Fruit fly (Drosophila melanogaster) whole organism, embryonic: ENCODE measurements around the gene CG12773.

Experiments used
- Adf1 ChIP-seq: fragments of 200-800 bp; sonication (Bioruptor generic); IDR thresholded peaks from 2 replicates; pipeline ENCODE4 v1.3.6; 2022; ENCODE audit warnings: missing biosample characterization, missing genetic modification characterization
- Antp ChIP-seq: fragments of 200-800 bp; sonication (Bioruptor generic); optimal IDR thresholded peaks from 3 replicates; lab custom pipeline; 2016; ENCODE audit warnings: missing biosample characterization, missing genetic modification characterization
- B-H2 ChIP-seq: fragments of 200-800 bp; sonication (Bioruptor generic); optimal IDR thresholded peaks from 2 replicates; lab custom pipeline; 2018; ENCODE audit warnings: missing biosample characterization, mild to moderate bottlenecking, missing genetic modification characterization
- BEAF-32 ChIP-seq: fragments of 200-800 bp; sonication (Bioruptor generic); optimal IDR thresholded peaks from 3 replicates; lab custom pipeline; 2017; ENCODE audit warnings: missing biosample characterization, missing genetic modification characterization, mild to moderate bottlenecking, moderate library complexity, missing genetic modification reagents
- Bdp1 ChIP-seq: fragments of 200-800 bp; sonication (Bioruptor generic); optimal IDR thresholded peaks from 3 replicates; lab custom pipeline; 2016; ENCODE audit warnings: missing biosample characterization, missing genetic modification characterization
- CG1024 ChIP-seq: fragments of 200-800 bp; sonication (Bioruptor generic); IDR thresholded peaks from 2 replicates; pipeline ENCODE4 v1.3.6; 2022; ENCODE audit warnings: missing biosample characterization, missing genetic modification characterization
- CG10462 ChIP-seq: fragments of 200-800 bp; sonication (Bioruptor generic); optimal IDR thresholded peaks from 2 replicates; lab custom pipeline; 2016; ENCODE audit warnings: missing biosample characterization, missing genetic modification characterization
- CG1233 ChIP-seq: fragments of 200-800 bp; sonication (Bioruptor generic); optimal IDR thresholded peaks from 4 replicates; lab custom pipeline; 2018; ENCODE audit warnings: missing biosample characterization, mild to moderate bottlenecking, missing genetic modification characterization
- CG12659 ChIP-seq: fragments of 200-800 bp; sonication (Bioruptor generic); optimal IDR thresholded peaks from 3 replicates; lab custom pipeline; 2017; ENCODE audit warnings: mild to moderate bottlenecking, missing biosample characterization, missing genetic modification reagents, missing genetic modification characterization
- CG1529 ChIP-seq: fragments of 200-800 bp; sonication (Bioruptor generic); optimal IDR thresholded peaks from 3 replicates; lab custom pipeline; 2018; ENCODE audit warnings: missing biosample characterization, missing genetic modification characterization
- CG17612 ChIP-seq: fragments of 200-800 bp; sonication (Bioruptor generic); IDR thresholded peaks from 2 replicates; pipeline ENCODE4 v1.3.6; 2022; ENCODE audit warnings: missing biosample characterization, missing genetic modification characterization
- CG17802 ChIP-seq: fragments of 200-800 bp; sonication (Bioruptor generic); optimal IDR thresholded peaks from 2 replicates; lab custom pipeline; 2018; ENCODE audit warnings: missing biosample characterization, mild to moderate bottlenecking, missing genetic modification characterization, moderate library complexity
- CG2120 ChIP-seq: fragments of 200-800 bp; sonication (Bioruptor generic); optimal IDR thresholded peaks from 3 replicates; lab custom pipeline; 2016; ENCODE audit warnings: missing biosample characterization, missing genetic modification characterization
- CG32767 ChIP-seq: fragments of 200-800 bp; sonication (Bioruptor generic); IDR thresholded peaks from 2 replicates; pipeline ENCODE4 v1.3.6; 2022; ENCODE audit warnings: missing biosample characterization, missing genetic modification characterization
- CG3281 ChIP-seq: fragments of 200-800 bp; sonication (Bioruptor generic); optimal IDR thresholded peaks from 3 replicates; lab custom pipeline; 2017; ENCODE audit warnings: missing biosample characterization, mild to moderate bottlenecking, missing genetic modification characterization
- CG3847 ChIP-seq: fragments of 200-800 bp; sonication (Bioruptor generic); IDR thresholded peaks from 2 replicates; pipeline ENCODE4 v1.3.6; 2022; ENCODE audit warnings: missing biosample characterization, missing genetic modification characterization
- CG6272 ChIP-seq: fragments of 200-800 bp; sonication (Bioruptor generic); IDR thresholded peaks from 2 replicates; pipeline ENCODE4 v1.3.6; 2022; ENCODE audit warnings: missing biosample characterization, missing genetic modification characterization
- CG6765 ChIP-seq: fragments of 200-800 bp; sonication (Bioruptor generic); optimal IDR thresholded peaks from 3 replicates; lab custom pipeline; 2017; ENCODE audit warnings: missing biosample characterization, mild to moderate bottlenecking, missing genetic modification characterization
- CG6791 ChIP-seq: fragments of 200-800 bp; sonication (Bioruptor generic); IDR thresholded peaks from 3 replicates; pipeline ENCODE4 v1.3.6; 2022; ENCODE audit warnings: missing biosample characterization, missing genetic modification characterization; ENCODE audit not compliant: partially characterized antibody
- CG6813 ChIP-seq: fragments of 200-800 bp; sonication (Bioruptor generic); optimal IDR thresholded peaks from 2 replicates; lab custom pipeline; 2017; ENCODE audit warnings: missing biosample characterization, missing genetic modification characterization, mild to moderate bottlenecking, moderate library complexity, missing genetic modification reagents
- CG6854 ChIP-seq: fragments of 200-800 bp; sonication (Bioruptor generic); optimal IDR thresholded peaks from 3 replicates; lab custom pipeline; 2017; ENCODE audit warnings: missing biosample characterization, mild to moderate bottlenecking, missing genetic modification characterization
- CG8281 ChIP-seq: fragments of 200-800 bp; sonication (Bioruptor generic); optimal IDR thresholded peaks from 2 replicates; lab custom pipeline; 2018; ENCODE audit warnings: missing biosample characterization, mild to moderate bottlenecking, missing genetic modification characterization, moderate library complexity
- CG8765 ChIP-seq: fragments of 200-800 bp; sonication (Bioruptor generic); IDR thresholded peaks from 2 replicates; pipeline ENCODE4 v1.3.6; 2022; ENCODE audit warnings: missing biosample characterization, missing genetic modification characterization
- CG9817 ChIP-seq: fragments of 200-800 bp; sonication (Bioruptor generic); optimal IDR thresholded peaks from 2 replicates; lab custom pipeline; 2018; ENCODE audit warnings: missing biosample characterization, mild to moderate bottlenecking, missing genetic modification characterization, moderate library complexity
- Dref ChIP-seq: fragments of 200-800 bp; sonication (Bioruptor generic); IDR thresholded peaks from 2 replicates; pipeline ENCODE4 v1.3.6; 2022; ENCODE audit warnings: missing biosample characterization, missing genetic modification characterization
- Hand ChIP-seq: fragments of 200-800 bp; sonication (Bioruptor generic); optimal IDR thresholded peaks from 2 replicates; lab custom pipeline; 2017; ENCODE audit warnings: mild to moderate bottlenecking, missing biosample characterization, missing genetic modification reagents, missing genetic modification characterization
- Hmr ChIP-seq: fragments of 200-800 bp; sonication (Bioruptor generic); optimal IDR thresholded peaks from 3 replicates; lab custom pipeline; 2017; ENCODE audit warnings: mild to moderate bottlenecking, missing biosample characterization, missing genetic modification reagents, missing genetic modification characterization
- Hr51 ChIP-seq, 2 experiments: fragments of 200-800 bp; sonication (Bioruptor generic); optimal IDR thresholded peaks; 2 replicates in 1 of 2; 3 replicates in 1 of 2; lab custom pipeline; 2016 to 2018; ENCODE audit warnings: missing biosample characterization in 2 of 2, missing genetic modification characterization in 2 of 2, mild to moderate bottlenecking in 1 of 2, moderate library complexity in 1 of 2
- Lhr ChIP-seq: fragments of 200-800 bp; sonication (Bioruptor generic); optimal IDR thresholded peaks from 3 replicates; lab custom pipeline; 2017; ENCODE audit warnings: mild to moderate bottlenecking, missing biosample characterization, missing genetic modification reagents, missing genetic modification characterization
- NfI ChIP-seq: fragments of 200-800 bp; sonication (Bioruptor generic); optimal IDR thresholded peaks from 3 replicates; lab custom pipeline; 2018; ENCODE audit warnings: missing biosample characterization, mild to moderate bottlenecking, missing genetic modification characterization, moderate library complexity
- PHDP ChIP-seq: fragments of 200-800 bp; sonication (Bioruptor generic); optimal IDR thresholded peaks from 3 replicates; lab custom pipeline; 2018; ENCODE audit warnings: missing biosample characterization, mild to moderate bottlenecking, missing genetic modification characterization, moderate library complexity
- Scr ChIP-seq: fragments of 200-800 bp; sonication (Bioruptor generic); IDR thresholded peaks from 2 replicates; pipeline ENCODE4 v1.3.6; 2022; ENCODE audit warnings: missing biosample characterization, missing genetic modification characterization; ENCODE audit not compliant: partially characterized antibody
- Sox100B ChIP-seq: fragments of 200-800 bp; sonication (Bioruptor generic); optimal IDR thresholded peaks from 3 replicates; lab custom pipeline; 2018; ENCODE audit warnings: missing biosample characterization, mild to moderate bottlenecking, missing genetic modification characterization
- amos ChIP-seq: fragments of 200-800 bp; sonication (Bioruptor generic); IDR thresholded peaks from 2 replicates; pipeline ENCODE4 v1.3.6; 2022; ENCODE audit warnings: missing biosample characterization, missing genetic modification characterization; ENCODE audit not compliant: partially characterized antibody
- btn ChIP-seq: fragments of 200-800 bp; sonication (Bioruptor generic); optimal IDR thresholded peaks from 2 replicates; lab custom pipeline; 2016; ENCODE audit warnings: missing biosample characterization, missing genetic modification characterization
- caup ChIP-seq: fragments of 200-800 bp; sonication (Bioruptor generic); optimal IDR thresholded peaks from 3 replicates; lab custom pipeline; 2017; ENCODE audit warnings: missing biosample characterization, mild to moderate bottlenecking, missing genetic modification characterization, moderate library complexity; ENCODE audit not compliant: severe bottlenecking
- cg ChIP-seq: fragments of 200-800 bp; sonication (Bioruptor generic); optimal IDR thresholded peaks from 3 replicates; lab custom pipeline; 2019; ENCODE audit warnings: missing biosample characterization, mild to moderate bottlenecking, missing genetic modification characterization, moderate library complexity
- crp ChIP-seq, 2 experiments: fragments of 200-800 bp; sonication (Bioruptor generic); optimal IDR thresholded peaks; 2 replicates in 1 of 2; 3 replicates in 1 of 2; lab custom pipeline; 2017; ENCODE audit warnings: missing biosample characterization in 2 of 2, missing genetic modification characterization in 2 of 2, mild to moderate bottlenecking in 1 of 2, moderate library complexity in 1 of 2
- disco-r ChIP-seq: fragments of 200-800 bp; sonication (Bioruptor generic); optimal IDR thresholded peaks from 2 replicates; lab custom pipeline; 2016; ENCODE audit warnings: missing biosample characterization, missing genetic modification characterization
- fd102C ChIP-seq: fragments of 200-800 bp; sonication (Bioruptor generic); optimal IDR thresholded peaks from 2 replicates; lab custom pipeline; 2018; ENCODE audit warnings: missing biosample characterization, mild to moderate bottlenecking, missing genetic modification characterization, moderate library complexity
- gcm ChIP-seq: fragments of 200-800 bp; sonication (Bioruptor generic); optimal IDR thresholded peaks from 2 replicates; lab custom pipeline; 2019; ENCODE audit warnings: missing biosample characterization, mild to moderate bottlenecking, missing genetic modification characterization, moderate library complexity
- h ChIP-seq: fragments of >200 bp; optimal IDR thresholded peaks from 2 replicates; lab custom pipeline; 2017
- her ChIP-seq: fragments of 200-800 bp; sonication (Bioruptor generic); optimal IDR thresholded peaks from 2 replicates; lab custom pipeline; 2016; ENCODE audit warnings: missing biosample characterization, missing genetic modification characterization
- pan ChIP-seq, 4 experiments: fragments of >200 bp in 3 of 4; fragments of 200-800 bp in 1 of 4; sonication (Bioruptor generic) in 1 of 4; optimal IDR thresholded peaks in 3 of 4; IDR thresholded peaks in 1 of 4; 2 replicates each; pipeline versions ENCODE4 v1.3.6 to Lab custom; 2017 to 2022; ENCODE audit warnings: missing biosample characterization in 2 of 4, missing genetic modification characterization in 2 of 4, mixed read lengths in 1 of 4
- repo ChIP-seq: fragments of 200-800 bp; sonication (Bioruptor generic); optimal IDR thresholded peaks from 2 replicates; lab custom pipeline; 2016; ENCODE audit warnings: missing biosample characterization, missing genetic modification characterization
- scrt ChIP-seq: fragments of 200-800 bp; sonication (Bioruptor generic); optimal IDR thresholded peaks from 2 replicates; lab custom pipeline; 2018; ENCODE audit warnings: missing biosample characterization, mild to moderate bottlenecking, missing genetic modification characterization, moderate library complexity
- tll ChIP-seq, 2 experiments: fragments of 200-800 bp in 1 of 2; fragments of >200 bp in 1 of 2; sonication (Bioruptor generic) in 1 of 2; optimal IDR thresholded peaks; 2 replicates each; lab custom pipeline; 2017 to 2019; ENCODE audit warnings: missing biosample characterization in 2 of 2, missing genetic modification characterization in 2 of 2, mild to moderate bottlenecking in 1 of 2, moderate library complexity in 1 of 2
- yki ChIP-seq: fragments of >200 bp; optimal IDR thresholded peaks from 3 replicates; lab custom pipeline; 2018

The CG12773 gene

dm6 chrX:1353322-1354212, at the start of gene CG12773, which contains the start of gene CG11417 (continued):
- TF ChIP-seq PHDP (tag; lab: Kevin White, UChicago): no peak
- peak; percentile 69 for TF ChIP-seq BEAF-32 (GFP tag; lab: Kevin White, UChicago)
- TF ChIP-seq yki: no peak
- no peak for TF ChIP-seq CG3847 (GFP tag; lab: Robert Waterston, UW)
- no peak for TF ChIP-seq B-H2 (GFP tag; lab: Kevin White, UChicago)
- TF ChIP-seq her (GFP tag; lab: Kevin White, UChicago): no peak
- TF ChIP-seq cg: peak; percentile 0
- TF ChIP-seq CG17612: no peak
- TF ChIP-seq Bdp1 (GFP tag; lab: Kevin White, UChicago): no peak
- no peak for TF ChIP-seq CG8281
- peak; percentile 76 for TF ChIP-seq Scr (GFP tag; lab: Robert Waterston, UW)
- no peak for TF ChIP-seq CG32767 (GFP tag; lab: Robert Waterston, UW)
- TF ChIP-seq Dref: peak; percentile 83
- TF ChIP-seq CG3281 (GFP tag; lab: Kevin White, UChicago): no peak
- TF ChIP-seq fd102C: no peak
- TF ChIP-seq Adf1 (GFP tag; lab: Robert Waterston, UW): no peak
- no peak for TF ChIP-seq btn (GFP tag; lab: Kevin White, UChicago)
- no peak for TF ChIP-seq CG9817
- TF ChIP-seq gcm (GFP tag; lab: Kevin White, UChicago): no peak
- no peak for TF ChIP-seq CG1233 (GFP tag; lab: Kevin White, UChicago)
- no peak for TF ChIP-seq disco-r
- no peak for TF ChIP-seq Antp (GFP tag; lab: Kevin White, UChicago)
- TF ChIP-seq scrt (GFP tag; lab: Kevin White, UChicago): no peak
- TF ChIP-seq h: no peak
- no peak for TF ChIP-seq Sox100B (GFP tag; lab: Kevin White, UChicago)
- no peak for TF ChIP-seq CG1529 (GFP tag; lab: Kevin White, UChicago)
- TF ChIP-seq CG6813 (GFP tag; lab: Kevin White, UChicago): no peak
- TF ChIP-seq CG6791 (GFP tag; lab: Robert Waterston, UW): peak; percentile 93
- no peak for TF ChIP-seq CG6272
- TF ChIP-seq tll (GFP tag; optimal IDR thresholded peaks at IDR 0.05; lab: Kevin White, UChicago): no peak
- TF ChIP-seq CG1024 (GFP tag; lab: Robert Waterston, UW): no peak
- no peak for TF ChIP-seq Hr51 (GFP tag; optimal IDR thresholded peaks at IDR 0.05; lab: Kevin White, UChicago)
- no peak for TF ChIP-seq caup (GFP tag; lab: Kevin White, UChicago)
- TF ChIP-seq CG10462 (GFP tag; lab: Kevin White, UChicago): no peak
- TF ChIP-seq CG17802: no peak
- no peak for TF ChIP-seq CG2120 (GFP tag; lab: Kevin White, UChicago)
- TF ChIP-seq amos (GFP tag; lab: Robert Waterston, UW): peak; percentile 83
- no peak for TF ChIP-seq Lhr (GFP tag; lab: Kevin White, UChicago)
- no peak for TF ChIP-seq CG6765 (GFP tag; lab: Kevin White, UChicago)
- no peak for TF ChIP-seq CG6854 (GFP tag; lab: Kevin White, UChicago)
- TF ChIP-seq CG8765 (GFP tag; lab: Robert Waterston, UW): no peak
- no peak for TF ChIP-seq crp (GFP tag; optimal IDR thresholded peaks at IDR 0.05; lab: Kevin White, UChicago)
- TF ChIP-seq Hand (GFP tag; lab: Kevin White, UChicago): no peak
- no peak for TF ChIP-seq Hmr (GFP tag; lab: Kevin White, UChicago)
- no peak for TF ChIP-seq NfI (GFP tag; lab: Kevin White, UChicago)
- no peak for TF ChIP-seq pan (optimal IDR thresholded peaks at IDR 0.05; lab: Kevin White, UChicago)
- no peak for TF ChIP-seq pan (GFP tag; optimal IDR thresholded peaks at IDR 0.05 in 1 of 2, IDR thresholded peaks at IDR 0.05 in 1 of 2)
- no peak for TF ChIP-seq repo (GFP tag; lab: Kevin White, UChicago)
- no peak for TF ChIP-seq CG12659 (GFP tag; lab: Kevin White, UChicago)
